Worm (Caenorhabditis elegans) whole organism, dauer: ENCODE results near the gene snrp-200.

Experiments used
- unc-62 ChIP-seq: sonication (generic microtip); optimal IDR thresholded peaks from 2 replicates; lab custom pipeline; 2017; ENCODE audit warnings: missing biosample characterization, missing genetic modification reagents, missing genetic modification characterization

snrp-200 gene

DNA sequence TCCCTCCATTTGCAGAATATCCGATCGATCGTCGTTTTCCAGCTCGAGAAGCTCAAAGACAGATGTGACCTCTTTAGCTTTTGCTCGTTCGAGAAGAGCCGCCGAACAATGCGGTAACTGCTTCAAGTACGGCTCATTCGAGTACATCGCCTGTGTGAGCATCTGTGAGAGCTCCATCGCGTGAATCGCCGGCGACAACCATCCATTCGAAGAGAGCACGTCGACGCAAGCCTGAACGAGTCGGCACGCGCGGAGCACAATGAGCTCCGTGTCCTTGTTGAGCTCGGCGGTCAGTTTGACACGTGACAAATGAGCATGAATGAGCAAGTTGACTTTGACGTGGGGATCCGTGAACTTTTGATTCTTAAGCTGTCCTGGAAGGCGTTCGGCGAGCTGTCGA is 8.8 kb downstream of the snrp-200 start:
- no peak for TF ChIP-seq unc-62 (GFP tag; lab: Kevin White, UChicago)

ce11 chrII:12726704-12727103 is 10.0 kb downstream of the snrp-200 start:
- TF ChIP-seq unc-62 (GFP tag; lab: Kevin White, UChicago): no peak

DNA sequence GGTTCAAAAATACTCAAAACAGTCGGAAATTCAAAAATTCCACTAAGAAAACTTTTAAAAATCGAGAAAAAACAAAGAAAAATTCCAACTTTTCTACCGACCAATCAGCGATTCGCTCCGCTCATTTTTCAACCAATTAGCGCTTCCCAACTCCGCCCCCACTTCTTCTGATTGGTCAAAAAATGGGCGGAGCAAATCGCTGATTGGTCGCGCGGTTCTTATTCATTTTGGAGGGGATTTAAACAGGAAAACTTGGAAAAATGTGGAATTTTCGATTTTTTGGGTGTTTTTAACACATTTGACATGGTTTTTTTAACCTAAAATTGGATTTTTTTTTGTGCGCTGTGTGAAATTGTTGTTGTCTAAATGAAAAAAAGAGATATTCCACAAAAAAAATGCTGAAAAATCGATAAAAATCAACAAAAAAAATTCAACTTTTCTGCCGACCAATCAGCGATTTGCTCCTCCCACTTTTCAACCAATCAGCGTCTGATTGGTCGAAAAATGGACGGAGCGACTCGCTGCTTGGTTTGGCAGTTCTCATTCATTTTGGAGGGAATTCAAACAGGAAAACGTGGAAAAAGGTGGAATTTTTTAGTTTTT is 13.9 kb downstream of the snrp-200 start:
- TF ChIP-seq unc-62 (GFP tag; lab: Kevin White, UChicago): no peak

DNA sequence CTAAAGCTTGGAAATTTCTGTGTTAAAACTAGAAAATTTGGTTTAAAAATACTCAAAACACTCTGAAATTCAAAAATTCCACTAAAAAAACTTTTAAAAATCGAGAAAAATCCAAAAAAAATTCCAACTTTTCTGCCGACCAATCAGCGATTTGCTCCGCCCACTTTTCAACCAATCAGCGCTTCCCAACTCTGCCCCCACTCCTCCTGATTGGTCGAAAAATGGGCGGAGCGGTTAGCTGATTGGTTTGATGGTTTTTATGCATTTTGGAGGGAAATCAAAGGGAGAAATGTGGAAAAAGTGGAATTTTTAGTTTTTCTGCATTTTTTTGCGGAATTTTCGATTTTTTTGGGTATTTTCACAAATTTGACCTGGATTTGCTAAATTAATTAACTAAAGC is 14.7 kb downstream of the snrp-200 start:
- TF ChIP-seq unc-62 (GFP tag; lab: Kevin White, UChicago): no peak

- no peak for TF ChIP-seq unc-62 (GFP tag; lab: Kevin White, UChicago)
Observed at ce11 chrII:12715757-12716350, 20.9 kb downstream of the snrp-200 start.

DNA sequence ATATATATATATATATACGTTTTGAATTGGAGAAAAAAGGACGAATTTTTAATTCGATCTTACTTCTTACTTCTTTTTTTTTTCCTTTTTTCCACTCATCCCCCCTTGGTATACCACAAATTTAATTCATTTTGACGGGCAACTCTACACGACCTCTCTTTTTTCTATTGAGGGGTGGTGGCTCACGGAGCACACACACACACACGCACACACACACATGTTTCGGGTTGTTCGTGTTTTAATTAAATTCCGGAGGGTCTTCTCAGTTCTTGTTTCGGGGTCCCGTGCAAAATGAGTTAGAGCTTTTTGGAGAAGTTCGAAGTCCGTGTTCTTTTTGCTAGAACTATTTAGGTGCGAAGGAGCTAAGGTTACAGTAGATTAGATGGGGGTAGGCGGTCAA is 25.2 kb downstream of the snrp-200 start:
- no peak for TF ChIP-seq unc-62 (GFP tag; lab: Kevin White, UChicago)

DNA sequence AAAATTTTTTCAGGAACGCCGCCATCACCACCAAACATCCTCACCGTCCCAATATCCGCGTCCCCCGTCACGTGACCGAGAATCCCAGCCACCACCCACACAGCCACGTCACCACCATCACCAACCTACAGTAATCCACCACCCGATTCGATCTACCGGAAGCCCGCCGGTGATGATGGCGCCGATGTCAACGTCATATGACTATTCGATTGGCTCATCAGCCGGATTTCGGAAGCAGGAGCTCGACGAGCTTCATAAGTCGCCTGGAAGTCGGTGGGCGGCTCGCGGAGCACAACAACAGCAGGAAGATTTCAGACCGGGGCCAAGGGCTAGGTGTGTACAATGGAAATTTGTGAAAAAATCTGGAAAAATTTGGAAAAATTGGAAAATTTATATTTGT is 40.6 kb downstream of the snrp-200 start:
- TF ChIP-seq unc-62 (GFP tag; lab: Kevin White, UChicago): no peak

DNA sequence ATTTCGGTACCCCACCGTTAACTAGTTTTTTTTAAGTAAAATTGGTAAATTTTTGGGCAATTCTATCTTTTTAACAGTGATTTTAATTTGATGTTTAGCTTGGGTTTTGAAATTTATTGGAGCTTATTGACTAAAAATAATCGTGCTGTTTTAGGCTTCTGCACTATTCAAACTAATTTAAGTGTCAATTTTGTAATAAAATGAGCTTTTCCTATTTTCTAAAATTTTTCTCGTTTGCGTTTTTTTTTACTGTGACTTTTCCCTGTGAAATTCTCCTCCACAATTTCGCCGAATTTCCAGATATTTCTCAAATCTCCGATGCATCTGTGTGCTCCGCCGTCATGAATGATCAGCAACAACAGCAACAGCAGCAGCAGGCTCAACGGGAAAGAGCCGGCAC is 42.6 kb downstream of the snrp-200 start, which contains the start of gene tbc-17:
tbc-17 (plus strand) TSS at position 301 of the 400 bp plus-strand sequence.
- TF ChIP-seq unc-62 (GFP tag; lab: Kevin White, UChicago): no peak

ce11 chrII:12692694-12693093 is 44.0 kb downstream of the snrp-200 start:
- TF ChIP-seq unc-62 (GFP tag; lab: Kevin White, UChicago): no peak

ce11 chrII:12691351-12691750 is 45.4 kb downstream of the snrp-200 start:
- no peak for TF ChIP-seq unc-62 (GFP tag; lab: Kevin White, UChicago)

DNA sequence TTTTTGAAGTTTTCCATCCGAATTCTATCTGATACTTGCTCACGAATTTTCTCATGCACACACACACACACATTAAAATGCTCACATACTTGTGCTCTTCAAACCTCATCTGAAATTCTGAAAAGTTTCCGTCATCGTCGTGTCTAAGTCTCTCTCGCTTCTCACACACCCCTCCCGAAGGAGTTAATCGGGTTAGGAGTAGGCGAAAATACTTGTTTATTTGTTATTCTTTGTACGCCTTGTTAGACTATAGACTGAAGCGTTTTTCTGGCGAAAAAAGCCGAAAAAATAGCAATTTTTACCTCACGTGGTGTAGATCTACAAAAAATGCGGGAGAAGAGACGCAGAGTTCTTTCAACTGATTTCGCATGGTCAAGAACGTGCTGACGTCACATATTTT is 45.8 kb downstream of the snrp-200 start:
- no peak for TF ChIP-seq unc-62 (GFP tag; lab: Kevin White, UChicago)

DNA sequence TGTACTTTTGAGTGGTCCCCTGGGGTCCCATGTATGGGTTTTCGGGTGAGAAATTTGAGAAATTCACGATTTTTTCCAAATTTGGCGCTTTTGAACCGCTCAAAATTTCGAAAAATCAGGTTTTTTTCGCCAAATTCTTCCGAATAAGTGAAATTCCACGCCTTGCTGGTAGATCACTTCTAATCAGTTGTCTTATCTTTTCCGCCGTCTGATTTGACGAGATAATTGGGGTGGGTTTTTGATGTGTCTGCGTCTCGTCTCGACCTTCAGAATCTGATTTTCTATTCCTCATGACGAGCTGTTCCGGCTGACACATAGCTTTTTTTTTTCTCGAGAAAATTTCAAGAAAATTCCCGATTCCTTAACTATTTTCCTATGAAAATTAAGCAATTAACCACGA is 47.4 kb downstream of the snrp-200 start:
- no peak for TF ChIP-seq unc-62 (GFP tag; lab: Kevin White, UChicago)

DNA sequence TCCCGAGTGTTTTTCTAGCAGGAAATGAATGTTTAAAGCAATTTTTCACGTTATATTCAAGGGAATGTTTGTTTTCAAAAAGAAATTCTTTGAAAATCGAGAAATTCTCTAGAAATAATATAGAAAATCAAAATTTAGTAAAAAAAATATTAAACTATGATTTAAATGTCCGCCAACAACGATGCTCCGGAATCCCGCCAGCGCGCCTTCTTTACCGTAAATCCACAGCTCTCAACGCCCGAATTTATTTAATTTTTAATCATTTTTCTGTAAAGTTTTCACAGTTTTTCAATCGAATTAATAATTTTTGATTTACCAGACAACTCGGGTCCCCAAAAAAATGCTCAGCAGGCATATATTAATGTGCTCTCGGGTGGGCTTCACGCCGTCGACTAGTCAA is 57.1 kb downstream of the snrp-200 start, which contains the start of the genes Y38E10A.33 and cox-10:
Y38E10A.33 (minus strand) TSS at position 12 of the 400 bp plus-strand sequence.
cox-10 (plus strand) TSS at position 320 of the 400 bp plus-strand sequence.
- no peak for TF ChIP-seq unc-62 (GFP tag; lab: Kevin White, UChicago)

- TF ChIP-seq unc-62 (GFP tag; lab: Kevin White, UChicago): no peak
Observed at ce11 chrII:12678867-12679134, 57.9 kb downstream of the snrp-200 start, which contains the start of gene Y38E10A.24. Gene Y38E10A.24, plus strand, starts transcription at chrII:12679035.

DNA sequence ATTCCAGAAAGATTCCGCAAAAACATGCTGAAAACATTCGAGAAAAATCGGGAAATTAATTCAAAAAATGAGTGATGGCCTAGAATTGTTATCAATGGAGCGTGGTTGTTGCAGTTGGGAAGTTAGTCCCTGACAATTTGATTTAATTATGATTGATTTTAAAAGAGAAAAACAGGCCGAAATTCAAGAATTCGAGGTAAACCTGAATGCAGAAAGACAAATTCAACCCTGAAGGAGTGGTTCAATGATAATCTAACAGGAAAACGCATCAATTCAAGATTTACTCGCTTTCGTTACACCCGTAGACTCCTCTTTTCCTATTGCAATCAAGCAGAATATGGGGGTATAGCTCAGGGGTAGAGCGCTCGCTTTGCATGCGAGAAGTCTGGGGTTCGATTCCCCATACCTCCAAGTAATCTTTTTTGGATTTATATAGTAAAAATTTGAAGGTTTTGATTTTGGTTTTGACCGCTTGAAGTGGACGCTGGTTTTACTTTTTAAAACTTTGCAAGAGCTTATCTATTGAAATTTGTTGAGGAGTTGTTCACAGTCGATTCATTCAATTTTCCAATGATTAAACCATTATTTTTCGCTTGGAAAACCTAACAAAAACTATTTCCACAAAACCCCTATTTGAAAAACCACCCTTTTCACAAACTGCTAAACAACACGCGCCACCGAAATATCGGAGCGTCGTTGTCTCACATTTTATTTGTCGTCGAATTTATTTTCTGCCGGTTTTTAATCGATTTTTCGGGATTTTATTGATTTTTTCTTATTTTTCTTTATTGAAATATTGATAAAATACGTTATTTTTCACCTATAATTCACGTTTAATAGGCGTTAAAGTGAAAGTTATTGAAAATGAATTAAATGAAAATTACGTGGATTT is 58.5 kb downstream of the snrp-200 start:
- TF ChIP-seq unc-62 (GFP tag; lab: Kevin White, UChicago): no peak

DNA sequence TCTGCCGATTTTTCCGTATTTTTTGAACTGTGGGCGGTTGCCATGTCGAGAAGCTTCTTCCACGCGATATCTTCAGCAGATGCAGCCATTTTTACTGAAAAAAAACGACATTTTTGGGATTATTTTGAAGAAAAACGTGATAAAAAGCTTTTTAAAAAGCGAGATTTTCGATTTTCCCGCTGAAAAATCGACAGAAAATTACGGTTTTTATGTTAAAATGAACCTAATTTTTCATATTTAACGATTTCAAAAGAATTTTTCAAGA is 59.1 kb downstream of the snrp-200 start, which contains the start of gene Y38E10A.22:
Y38E10A.22 (minus strand) TSS at position 101 of the 265 bp plus-strand sequence.
- TF ChIP-seq unc-62 (GFP tag; lab: Kevin White, UChicago): no peak
